Worm (Caenorhabditis elegans): Measurements from ENCODE around the gene F09C6.16.
A peak's percentile ranks its signal among the peaks of the same experiment; 100 is the strongest.

The F09C6.16 gene

DNA sequence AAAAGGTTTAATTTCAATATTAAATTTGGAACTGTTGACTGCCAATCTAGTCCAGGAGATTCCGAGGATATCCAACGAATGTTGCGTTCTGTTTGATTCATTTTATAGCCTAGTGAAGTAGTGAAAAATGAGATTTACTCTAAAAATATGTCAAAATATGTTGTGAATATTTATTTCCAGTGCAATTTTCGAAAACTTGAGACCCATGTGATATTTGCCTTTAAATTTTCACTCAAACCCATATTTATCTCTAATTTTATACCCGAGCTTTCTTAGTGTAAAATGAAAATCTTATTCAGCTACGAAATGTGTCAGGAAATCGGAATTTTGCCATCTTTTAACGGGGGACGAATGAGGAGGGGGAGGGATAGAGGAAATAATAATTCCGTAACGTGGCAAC is at the start of gene F09C6.16:
Gene F09C6.16, minus strand, starts transcription at position 101 of the 400 bp plus-strand sequence.
- no peak for TF ChIP-seq sox-4 (tag; optimal IDR thresholded peaks at IDR 0.05)
- TF ChIP-seq efl-1 (optimal IDR thresholded peaks at IDR 0.05), result no peak
- TF ChIP-seq efl-1 (GFP tag; optimal IDR thresholded peaks at IDR 0.05 in 1 of 2), result peak in 1 of 2 experiments; percentile 28
- no peak for TF ChIP-seq aly-2 (tag; optimal IDR thresholded peaks at IDR 0.05)
- TF ChIP-seq isw-1 (GFP tag; IDR thresholded peaks at IDR 0.05), result no peak
- no peak for TF ChIP-seq mdl-1 (tag; optimal IDR thresholded peaks at IDR 0.05)

DNA sequence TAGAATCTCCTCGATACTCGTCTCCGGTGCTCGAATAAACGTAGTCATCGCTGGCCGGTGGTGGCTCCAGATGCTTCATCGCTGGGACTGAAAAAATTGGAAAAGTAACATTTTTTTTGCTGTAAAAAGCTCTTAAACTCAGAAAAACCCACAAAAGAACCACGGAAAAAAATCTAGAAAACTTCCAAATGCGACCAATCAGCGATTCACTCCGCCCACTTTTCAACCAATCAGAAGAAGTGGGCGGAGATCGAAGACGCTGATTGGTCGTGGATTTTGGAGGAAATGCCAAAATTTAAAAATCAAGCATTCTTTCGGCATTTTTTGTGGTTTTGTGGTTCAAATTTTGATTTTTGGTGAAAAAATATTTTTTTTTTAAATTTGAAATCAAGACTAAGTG is 49.2 kb upstream of the F09C6.16 start:
- TF ChIP-seq efl-1 (optimal IDR thresholded peaks at IDR 0.05) (no peak), efl-1 (GFP tag; optimal IDR thresholded peaks at IDR 0.05 in 1 of 2) (peak in 1 of 2 experiments; percentile 85), hlh-17 (GFP tag; optimal IDR thresholded peaks at IDR 0.05; ENCODE audit: borderline replicate concordance) (no peak)

DNA sequence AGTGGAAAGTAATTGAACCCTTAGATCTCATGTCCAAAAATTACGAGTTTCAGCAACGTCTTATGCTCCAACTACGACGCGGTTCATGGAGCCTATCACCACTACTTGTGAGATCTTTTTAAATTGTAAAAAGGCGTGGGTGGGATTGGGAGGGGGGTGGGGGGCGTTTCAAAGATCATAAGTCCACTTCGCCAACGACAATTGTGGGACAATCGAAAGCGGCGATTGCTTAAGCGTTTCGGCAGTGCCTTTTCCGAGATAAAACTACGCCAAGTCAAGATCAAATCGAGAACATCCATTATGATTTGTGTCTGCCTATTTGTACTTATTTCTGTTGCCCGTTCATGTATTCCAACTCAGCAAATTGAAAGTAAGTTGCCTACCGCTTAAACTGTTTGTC is 46.5 kb upstream of the F09C6.16 start, which contains the start of gene clec-239:
Gene clec-239, plus strand, starts transcription at position 301 of the 400 bp plus-strand sequence.
- no peak for TF ChIP-seq mef-2 (tag; optimal IDR thresholded peaks at IDR 0.05)
- TF ChIP-seq ztf-11 (tag; optimal IDR thresholded peaks at IDR 0.05), result no peak
- no peak for TF ChIP-seq nhr-20 (tag; optimal IDR thresholded peaks at IDR 0.05)

DNA sequence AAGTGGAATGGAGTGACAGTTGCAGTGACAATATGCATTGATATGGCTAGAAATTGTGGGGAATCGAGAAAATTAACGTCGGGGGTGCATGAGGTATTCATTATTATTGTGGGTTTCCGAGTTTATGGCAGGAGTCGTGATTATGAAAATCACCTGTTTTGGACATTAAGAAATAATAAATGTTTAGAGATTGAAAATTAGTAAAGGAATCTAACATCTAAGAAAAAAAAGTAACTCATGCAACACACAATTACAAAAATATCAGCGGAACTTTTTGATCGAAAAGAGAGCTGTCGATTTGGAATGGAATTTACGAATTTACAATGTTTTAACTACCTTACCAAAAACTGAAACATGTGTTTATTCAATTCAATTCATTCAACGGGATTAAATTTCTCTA is 45.0 kb upstream of the F09C6.16 start, which contains the start of gene srh-206:
Gene srh-206, minus strand, starts transcription at position 101 of the 400 bp plus-strand sequence.
- TF ChIP-seq pag-3 (tag; optimal IDR thresholded peaks at IDR 0.05; ENCODE audit: borderline replicate concordance, insufficient read depth), result no peak
- TF ChIP-seq tlp-1 (tag; optimal IDR thresholded peaks at IDR 0.05), result no peak
- TF ChIP-seq fkh-4 (tag; optimal IDR thresholded peaks at IDR 0.05; ENCODE audit: borderline replicate concordance), result no peak
- TF ChIP-seq ceh-63 (GFP tag; optimal IDR thresholded peaks at IDR 0.05), result no peak
- TF ChIP-seq mab-9 (GFP tag; IDR thresholded peaks at IDR 0.05), result no peak
- TF ChIP-seq ztf-11 (tag; optimal IDR thresholded peaks at IDR 0.05), result no peak
- no peak for TF ChIP-seq egl-27 (tag; optimal IDR thresholded peaks at IDR 0.05)
- TF ChIP-seq ztf-4 (tag; optimal IDR thresholded peaks at IDR 0.05), result no peak
- TF ChIP-seq lin-13 (GFP tag; optimal IDR thresholded peaks at IDR 0.05), result no peak
- TF ChIP-seq lin-39 (tag; optimal IDR thresholded peaks at IDR 0.05), result no peak
- no peak for TF ChIP-seq sptf-1 (tag; optimal IDR thresholded peaks at IDR 0.05)
- TF ChIP-seq fos-1 (tag; optimal IDR thresholded peaks at IDR 0.05), result no peak
- no peak for TF ChIP-seq zag-1 (tag; optimal IDR thresholded peaks at IDR 0.05)
- no peak for TF ChIP-seq hlh-17 (GFP tag; optimal IDR thresholded peaks at IDR 0.05; ENCODE audit: borderline replicate concordance)
- no peak for TF ChIP-seq nhr-47 (tag; optimal IDR thresholded peaks at IDR 0.05)
- no peak for TF ChIP-seq ets-5 (GFP tag; IDR thresholded peaks at IDR 0.05)

DNA sequence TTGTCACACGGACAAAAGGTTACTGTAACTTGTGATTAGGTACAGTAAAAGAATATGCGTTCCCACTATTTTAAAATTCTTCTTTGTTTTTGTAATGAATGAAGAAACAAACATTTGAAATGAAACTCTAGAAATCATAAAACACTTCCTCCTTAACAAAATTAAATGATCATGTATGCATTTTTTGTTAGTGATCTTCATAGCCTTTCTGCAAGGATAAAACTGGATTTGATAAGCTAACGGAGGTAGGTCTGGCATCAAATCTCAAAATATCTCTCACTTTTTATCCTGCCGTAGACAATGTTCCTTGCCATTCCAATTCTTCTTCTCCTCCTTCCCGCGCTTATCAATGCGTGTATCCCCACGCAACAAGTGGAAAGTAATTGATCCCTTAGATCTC is 41.7 kb upstream of the F09C6.16 start, which contains the start of gene clec-238:
Gene clec-238, plus strand, starts transcription at position 301 of the 400 bp plus-strand sequence.
- TF ChIP-seq ceh-82 (tag; optimal IDR thresholded peaks at IDR 0.05) (no peak), nhr-237 (tag; optimal IDR thresholded peaks at IDR 0.05) (no peak), mab-9 (GFP tag; IDR thresholded peaks at IDR 0.05) (no peak), swsn-7 (tag; optimal IDR thresholded peaks at IDR 0.05) (no peak), alr-1 (tag; optimal IDR thresholded peaks at IDR 0.05; ENCODE audit: borderline replicate concordance) (no peak), xbp-1 (tag; optimal IDR thresholded peaks at IDR 0.05) (no peak), ceh-88 (GFP tag; IDR thresholded peaks at IDR 0.05) (no peak), unc-62 (GFP tag; optimal IDR thresholded peaks at IDR 0.05) (no peak), F16B12.6 (tag; optimal IDR thresholded peaks at IDR 0.05) (no peak), nhr-71 (tag; optimal IDR thresholded peaks at IDR 0.05) (no peak), nhr-85 (tag) (no peak), skn-1 (tag; optimal IDR thresholded peaks at IDR 0.05) (no peak)

Measured in whole organism, L1 larva.